Worm (Caenorhabditis elegans) whole organism, L4 larva: ENCODE measurements around the gene R02D5.7.

ENCODE experiments used
- F26F4.8 ChIP-seq: fragments of 200-800 bp; sonication (Bioruptor generic); conservative IDR thresholded peaks from 2 replicates; pipeline ENCODE4 v1.3.6; 2022; ENCODE audit warnings: missing genetic modification characterization, missing compliant biosample characterization
- F37D6.2 ChIP-seq: sonication (generic microtip); optimal IDR thresholded peaks from 2 replicates; lab custom pipeline; 2016; ENCODE audit warnings: mild to moderate bottlenecking, missing genetic modification characterization, missing compliant biosample characterization
- F49E8.2 ChIP-seq: sonication (generic microtip); optimal IDR thresholded peaks from 2 replicates; lab custom pipeline; 2016; ENCODE audit warnings: missing compliant biosample characterization, mild to moderate bottlenecking, missing genetic modification characterization, borderline replicate concordance
- T20F7.1 ChIP-seq: fragments of 200-800 bp; sonication (Bioruptor generic); optimal IDR thresholded peaks from 2 replicates; lab custom pipeline; 2018; ENCODE audit warnings: mild to moderate bottlenecking, missing genetic modification characterization, missing compliant biosample characterization
- Y105C5A.15 ChIP-seq: fragments of 200-800 bp; sonication (Bioruptor generic); IDR thresholded peaks from 2 replicates; pipeline ENCODE4 v1.3.6; 2022; ENCODE audit warnings: missing genetic modification characterization, missing compliant biosample characterization
- Y5F2A.4 ChIP-seq: fragments of 200-800 bp; sonication (Bioruptor generic); optimal IDR thresholded peaks from 2 replicates; lab custom pipeline; 2018; ENCODE audit warnings: mild to moderate bottlenecking, missing genetic modification characterization, missing compliant biosample characterization
- ZK546.5 ChIP-seq, 2 experiments: sonication (generic microtip); optimal IDR thresholded peaks; 2 replicates each; lab custom pipeline; 2017; ENCODE audit warnings: missing biosample characterization in 2 of 2, missing genetic modification characterization in 2 of 2
- aha-1 ChIP-seq: fragments of 150-350 bp; peaks from one replicate; lab custom pipeline; 2014; ENCODE audit warnings: missing biosample characterization, missing genetic modification characterization
- ama-1 ChIP-seq: fragments of 150-350 bp; optimal IDR thresholded peaks from 2 replicates; lab custom pipeline; 2014; ENCODE audit warnings: inconsistent platforms, mixed read lengths
- attf-4 ChIP-seq: sonication (generic microtip); optimal IDR thresholded peaks from 3 replicates; lab custom pipeline; 2017; ENCODE audit warnings: missing biosample characterization, missing genetic modification characterization
- ceh-28 ChIP-seq: fragments of 150-350 bp; optimal IDR thresholded peaks from 2 replicates; lab custom pipeline; 2014; ENCODE audit warnings: missing biosample characterization, missing genetic modification reagents, missing genetic modification characterization
- ceh-32 ChIP-seq: sonication (generic microtip); optimal IDR thresholded peaks from 2 replicates; lab custom pipeline; 2016; ENCODE audit warnings: mild to moderate bottlenecking, missing genetic modification characterization, missing compliant biosample characterization; ENCODE audit not compliant: poor library complexity
- ces-1 ChIP-seq: fragments of 150-350 bp; sonication (generic microtip); optimal IDR thresholded peaks from 4 replicates; lab custom pipeline; 2014; ENCODE audit warnings: missing biosample characterization, missing genetic modification reagents, missing genetic modification characterization
- ctbp-1 ChIP-seq: fragments of 200-800 bp; sonication (Bioruptor generic); IDR thresholded peaks from 2 replicates; pipeline ENCODE4 v1.3.6; 2022; ENCODE audit warnings: missing genetic modification reagents, missing genetic modification characterization, missing compliant biosample characterization
- daf-12 ChIP-seq: fragments of 150-350 bp; optimal IDR thresholded peaks from 2 replicates; lab custom pipeline; 2014; ENCODE audit warnings: missing biosample characterization, missing genetic modification reagents, missing genetic modification characterization
- daf-16 ChIP-seq, 3 experiments: sonication (generic microtip); optimal IDR thresholded peaks; 2 replicates each; lab custom pipeline; 2016 to 2017; ENCODE audit warnings: missing genetic modification characterization in 3 of 3, missing genetic modification reagents in 3 of 3, mild to moderate bottlenecking in 2 of 3, missing compliant biosample characterization in 2 of 3, missing biosample characterization in 1 of 3, moderate library complexity in 1 of 3
- dmd-6 ChIP-seq: fragments of 200-800 bp; sonication (Bioruptor generic); IDR thresholded peaks from 2 replicates; pipeline ENCODE4 v1.3.6; 2022; ENCODE audit warnings: missing genetic modification reagents, missing genetic modification characterization, missing compliant biosample characterization
- dmd-9 ChIP-seq: fragments of 200-800 bp; sonication (Bioruptor generic); IDR thresholded peaks from 2 replicates; pipeline ENCODE4 v1.3.6; 2022; ENCODE audit warnings: missing genetic modification reagents, missing genetic modification characterization, missing compliant biosample characterization
- duxl-1 ChIP-seq: sonication (generic microtip); optimal IDR thresholded peaks from 2 replicates; lab custom pipeline; 2016; ENCODE audit warnings: mild to moderate bottlenecking, missing genetic modification characterization, moderate library complexity, missing compliant biosample characterization; ENCODE audit not compliant: poor library complexity
- dve-1 ChIP-seq: sonication (generic microtip); optimal IDR thresholded peaks from 2 replicates; lab custom pipeline; 2017; ENCODE audit warnings: antibody characterized with exemption, mild to moderate bottlenecking, missing genetic modification characterization, missing compliant biosample characterization; ENCODE audit not compliant: insufficient read depth
- egl-27 ChIP-seq: sonication (generic microtip); optimal IDR thresholded peaks from 3 replicates; lab custom pipeline; 2017; ENCODE audit warnings: missing biosample characterization, missing genetic modification reagents, missing genetic modification characterization
- fkh-10 ChIP-seq: fragments of 150-350 bp; optimal IDR thresholded peaks from 2 replicates; lab custom pipeline; 2014; ENCODE audit warnings: missing biosample characterization, missing genetic modification reagents, missing genetic modification characterization
- lim-7 ChIP-seq: fragments of 200-800 bp; sonication (Bioruptor generic); IDR thresholded peaks from 2 replicates; pipeline ENCODE4 v1.3.6; 2022; ENCODE audit warnings: missing genetic modification characterization, missing compliant biosample characterization
- lin-1 ChIP-seq: fragments of 200-800 bp; sonication (Bioruptor generic); IDR thresholded peaks from 2 replicates; pipeline ENCODE4 v1.3.6; 2022; ENCODE audit warnings: missing genetic modification reagents, missing genetic modification characterization, missing compliant biosample characterization
- lin-15B ChIP-seq: fragments of 150-350 bp; sonication (generic microtip); optimal IDR thresholded peaks from 3 replicates; lab custom pipeline; 2014; ENCODE audit warnings: missing biosample characterization, missing genetic modification characterization
- lin-38 ChIP-seq: fragments of 200-800 bp; sonication (Bioruptor generic); IDR thresholded peaks from 2 replicates; pipeline ENCODE4 v1.3.6; 2022; ENCODE audit warnings: missing genetic modification reagents, missing genetic modification characterization, missing compliant biosample characterization
- lin-39 ChIP-seq: fragments of 150-350 bp; optimal IDR thresholded peaks from 2 replicates; lab custom pipeline; 2014; ENCODE audit warnings: missing biosample characterization, missing genetic modification reagents, missing genetic modification characterization
- madf-9 ChIP-seq: fragments of 200-800 bp; sonication (Bioruptor generic); conservative IDR thresholded peaks from 2 replicates; pipeline ENCODE4 v1.3.6; 2022; ENCODE audit warnings: missing genetic modification reagents, missing genetic modification characterization, missing compliant biosample characterization
- mdl-1 ChIP-seq, 2 experiments: fragments of 150-350 bp in 1 of 2; sonication (generic microtip) in 1 of 2; optimal IDR thresholded peaks; 2 replicates each; lab custom pipeline; 2014 to 2017; ENCODE audit warnings: missing biosample characterization in 2 of 2, missing genetic modification characterization in 2 of 2
- mdt-29 ChIP-seq: fragments of 200-800 bp; sonication (Bioruptor generic); IDR thresholded peaks from 2 replicates; pipeline ENCODE4 v1.3.6; 2022; ENCODE audit warnings: missing genetic modification reagents, missing genetic modification characterization, missing compliant biosample characterization
- mes-2 ChIP-seq: sonication (generic microtip); optimal IDR thresholded peaks from 2 replicates; lab custom pipeline; 2016; ENCODE audit warnings: missing genotype, mild to moderate bottlenecking, missing genetic modification characterization, missing compliant biosample characterization; ENCODE audit not compliant: poor library complexity, severe bottlenecking
- mxl-3 ChIP-seq: fragments of 200-800 bp; sonication (Bioruptor generic); optimal IDR thresholded peaks from 2 replicates; lab custom pipeline; 2018; ENCODE audit warnings: mild to moderate bottlenecking, missing genetic modification characterization, missing compliant biosample characterization
- nhr-111 ChIP-seq: fragments of 200-800 bp; sonication (Bioruptor generic); optimal IDR thresholded peaks from 2 replicates; lab custom pipeline; 2018; ENCODE audit warnings: mild to moderate bottlenecking, missing genetic modification characterization, missing compliant biosample characterization
- nhr-25 ChIP-seq: sonication (generic microtip); optimal IDR thresholded peaks from 2 replicates; lab custom pipeline; 2017; ENCODE audit warnings: missing genetic modification characterization, mild to moderate bottlenecking, missing compliant biosample characterization, antibody characterized with exemption, moderate library complexity, borderline replicate concordance; ENCODE audit not compliant: insufficient read depth
- nhr-28 ChIP-seq: fragments of 150-350 bp; optimal IDR thresholded peaks from 2 replicates; lab custom pipeline; 2014; ENCODE audit warnings: missing biosample characterization, missing genetic modification characterization
- nhr-42 ChIP-seq: fragments of 200-800 bp; sonication (Bioruptor generic); IDR thresholded peaks from 2 replicates; pipeline ENCODE4 v1.3.6; 2022; ENCODE audit warnings: missing genetic modification characterization, missing compliant biosample characterization
- nhr-48 ChIP-seq: sonication (generic microtip); optimal IDR thresholded peaks from 2 replicates; lab custom pipeline; 2016; ENCODE audit warnings: mild to moderate bottlenecking, missing genetic modification characterization, missing compliant biosample characterization
- php-3 ChIP-seq: fragments of 200-800 bp; sonication (Bioruptor generic); IDR thresholded peaks from 2 replicates; pipeline ENCODE4 v1.3.6; 2022; ENCODE audit warnings: missing genetic modification reagents, missing genetic modification characterization, missing compliant biosample characterization
- pqm-1 ChIP-seq: sonication (generic microtip); optimal IDR thresholded peaks from 2 replicates; lab custom pipeline; 2017; ENCODE audit warnings: missing biosample characterization, missing genetic modification characterization
- set-16 ChIP-seq: fragments of 200-800 bp; sonication (Bioruptor generic); IDR thresholded peaks from 2 replicates; pipeline ENCODE4 v1.3.6; 2022; ENCODE audit warnings: missing genetic modification reagents, missing genetic modification characterization, missing compliant biosample characterization
- skn-1 ChIP-seq: fragments of 150-350 bp; optimal IDR thresholded peaks from 2 replicates; lab custom pipeline; 2014; ENCODE audit warnings: missing biosample characterization, missing genetic modification characterization
- snpc-1.2 ChIP-seq: fragments of 200-800 bp; sonication (Bioruptor generic); IDR thresholded peaks from 2 replicates; pipeline ENCODE4 v1.3.6; 2022; ENCODE audit warnings: missing genetic modification reagents, missing genetic modification characterization, missing compliant biosample characterization
- snpc-4 ChIP-seq: fragments of 150-350 bp; optimal IDR thresholded peaks from 2 replicates; lab custom pipeline; 2014; ENCODE audit warnings: missing biosample characterization, missing genetic modification characterization
- spr-3 ChIP-seq: fragments of 200-800 bp; sonication (Bioruptor generic); optimal IDR thresholded peaks from 2 replicates; lab custom pipeline; 2018; ENCODE audit warnings: mild to moderate bottlenecking, missing genetic modification characterization, missing compliant biosample characterization
- tag-97 ChIP-seq: fragments of 200-800 bp; sonication (Bioruptor generic); IDR thresholded peaks from 2 replicates; pipeline ENCODE4 v1.3.6; 2022; ENCODE audit warnings: missing genetic modification characterization, missing compliant biosample characterization
- tra-1 ChIP-seq: fragments of 200-800 bp; sonication (Bioruptor generic); IDR thresholded peaks from 2 replicates; pipeline ENCODE4 v1.3.6; 2022; ENCODE audit warnings: missing genetic modification reagents, missing genetic modification characterization, missing compliant biosample characterization
- zag-1 ChIP-seq: fragments of 150-350 bp; optimal IDR thresholded peaks from 2 replicates; lab custom pipeline; 2014; ENCODE audit warnings: missing biosample characterization, missing genetic modification characterization
- zfp-2 ChIP-seq: sonication (generic microtip); optimal IDR thresholded peaks from 2 replicates; lab custom pipeline; 2016; ENCODE audit warnings: mild to moderate bottlenecking, missing genetic modification characterization, missing compliant biosample characterization
- zfp-3 ChIP-seq: fragments of 200-800 bp; sonication (Bioruptor generic); conservative IDR thresholded peaks from 2 replicates; pipeline ENCODE4 v1.3.6; 2022; ENCODE audit warnings: missing genetic modification reagents, missing genetic modification characterization, missing compliant biosample characterization
- zip-2 ChIP-seq: fragments of 150-350 bp; optimal IDR thresholded peaks from 2 replicates; lab custom pipeline; 2014; ENCODE audit warnings: missing biosample characterization, missing genetic modification characterization

Gene R02D5.7

ce11 chrV:14484582-14484981 lies 3.3 kb upstream of the R02D5.7 start, which contains the start of gene R02D5.4:
R02D5.4 (minus strand) TSS chrV:14484682.
- TF ChIP-seq lin-39 (no peak), Y5F2A.4 (GFP tag; lab: Kevin White, UChicago) (no peak), F49E8.2 (tag; lab: Kevin White, UChicago) (no peak), zfp-2 (tag; lab: Kevin White, UChicago) (no peak), mxl-3 (GFP tag; lab: Kevin White, UChicago) (no peak), zfp-3 (no peak), nhr-111 (GFP tag; lab: Kevin White, UChicago) (no peak), aha-1 (tag; lab: Kevin White, UChicago) (no peak), egl-27 (no peak), attf-4 (tag; lab: Kevin White, UChicago) (no peak), ceh-28 (tag; lab: Kevin White, UChicago) (no peak), tag-97 (no peak), F26F4.8 (GFP tag; lab: Robert Waterston, UW) (no peak), tra-1 (no peak), php-3 (GFP tag; lab: Robert Waterston, UW) (no peak), zag-1 (tag; lab: Kevin White, UChicago) (no peak), skn-1 (no peak)

DNA sequence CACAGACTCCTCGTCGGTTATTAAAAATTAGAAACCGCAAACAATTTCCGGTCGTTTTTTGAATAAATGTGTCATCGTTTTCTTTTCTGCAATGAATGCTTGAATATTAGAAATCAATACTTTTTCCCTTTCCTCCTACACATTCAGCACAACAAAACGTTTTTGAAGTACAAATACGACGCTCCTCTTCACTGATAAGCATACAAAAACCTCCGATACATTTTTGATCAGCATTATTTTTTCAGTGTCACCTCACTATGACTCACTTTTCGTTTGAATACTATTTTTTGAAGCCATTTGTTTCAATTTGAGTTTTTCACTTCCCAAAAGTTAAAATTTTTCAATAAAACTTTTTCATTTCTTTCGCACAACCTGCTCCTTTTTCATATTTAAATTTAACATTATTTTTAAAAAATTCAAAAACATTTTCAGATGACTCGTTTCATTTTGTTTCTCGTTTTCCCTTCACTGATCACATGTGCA lies 1.5 kb upstream of the R02D5.7 start, which contains the start of gene R02D5.3:
Gene R02D5.3 (plus strand): TSS at position 433 of the 483 bp plus-strand sequence.
- TF ChIP-seq daf-16 (GFP tag; optimal IDR thresholded peaks at IDR 0.05; lab: Kevin White, UChicago) (no peak), daf-16 (tag; optimal IDR thresholded peaks at IDR 0.05; lab: Kevin White, UChicago) (peak; percentile 32), mxl-3 (GFP tag; lab: Kevin White, UChicago) (no peak), aha-1 (tag; lab: Kevin White, UChicago) (no peak), nhr-48 (no peak), nhr-25 (tag; lab: Kevin White, UChicago) (no peak), lim-7 (GFP tag; lab: Robert Waterston, UW) (no peak), pqm-1 (tag; lab: Kevin White, UChicago) (peak; percentile 38), fkh-10 (no peak), nhr-28 (tag; lab: Kevin White, UChicago) (peak; percentile 90), nhr-42 (no peak), ces-1 (GFP tag; lab: Kevin White, UChicago) (no peak), F37D6.2 (tag; lab: Kevin White, UChicago) (no peak), dve-1 (peak; percentile 52), ceh-32 (tag; lab: Kevin White, UChicago) (no peak), dmd-6 (GFP tag; lab: Robert Waterston, UW) (peak; percentile 32; the same call in 1 of the 2 replicates), madf-9 (GFP tag; lab: Robert Waterston, UW) (no peak), mdl-1 (tag; optimal IDR thresholded peaks at IDR 0.05; lab: Kevin White, UChicago) (no peak), spr-3 (GFP tag; lab: Kevin White, UChicago) (no peak), lin-1 (GFP tag; lab: Robert Waterston, UW) (no peak), snpc-1.2 (no peak), ctbp-1 (no peak)

- TF ChIP-seq duxl-1 (tag; lab: Kevin White, UChicago) (no peak), tra-1 (no peak), dmd-9 (no peak), lin-15B (tag; lab: Kevin White, UChicago) (no peak), Y105C5A.15 (no peak), ama-1 (no peak), T20F7.1 (GFP tag; lab: Kevin White, UChicago) (no peak), daf-12 (no peak), mdt-29 (GFP tag; lab: Robert Waterston, UW) (no peak), snpc-4 (tag; lab: Kevin White, UChicago) (no peak), lin-38 (GFP tag; lab: Robert Waterston, UW) (no peak), mes-2 (tag; lab: Kevin White, UChicago) (no peak), ZK546.5 (tag; optimal IDR thresholded peaks at IDR 0.05; lab: Kevin White, UChicago) (no peak), zip-2 (tag; lab: Kevin White, UChicago) (no peak), spr-3 (GFP tag; lab: Kevin White, UChicago) (no peak), set-16 (no peak)
Measured at ce11 chrV:14481987-14482386, 686 bp upstream of the R02D5.7 start, which contains the start of gene R02D5.10. R02D5.10 (plus strand) TSS chrV:14482287.
